Fruit fly (Drosophila melanogaster): ENCODE measurements around the gene Gr8a.

Gene Gr8a

DNA sequence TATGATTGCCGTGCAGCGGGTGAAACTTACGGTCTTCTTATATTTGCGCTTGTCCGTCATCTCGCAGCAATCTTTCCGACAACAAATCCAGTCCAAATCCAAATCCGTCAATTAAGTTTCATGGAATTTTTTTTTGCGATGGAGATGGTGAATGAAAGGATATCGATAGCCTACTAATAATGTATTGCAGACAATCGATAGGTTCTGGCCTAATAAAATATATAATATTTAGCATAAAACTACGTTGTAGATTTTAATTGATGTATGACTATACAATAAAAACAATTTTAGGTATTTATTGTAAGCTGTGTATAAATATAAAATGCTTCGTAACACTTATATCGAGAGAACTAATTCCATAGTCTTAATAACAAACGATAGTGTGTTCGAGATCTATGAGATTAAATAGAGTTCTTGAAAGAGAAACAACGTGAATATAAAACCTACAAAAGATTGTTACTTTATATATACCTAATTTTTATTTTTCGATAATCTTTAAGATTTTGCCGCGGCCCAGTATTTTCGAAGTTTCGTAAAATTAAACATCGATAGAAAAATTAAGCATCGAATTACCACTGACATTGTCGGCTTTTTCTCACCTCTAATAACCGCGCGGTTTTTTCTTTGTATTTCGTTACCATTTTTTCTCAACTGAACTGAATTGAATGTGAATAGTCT, 46.0 kb downstream of the Gr8a start, which contains the start of the genes Cfp1 and Aladin:
Gene Cfp1 (minus strand): TSS at position 131 of the 678 bp plus-strand sequence.
Gene Aladin (plus strand): TSS at position 584 of the 678 bp plus-strand sequence.
- peak; percentile 4 for TF ChIP-seq CG30403 (GFP tag; optimal IDR thresholded peaks at IDR 0.05)
- no peak for TF ChIP-seq croc (GFP tag; conservative IDR thresholded peaks at IDR 0.05)
- peak; percentile 34 for TF ChIP-seq CG14710 (tag; optimal IDR thresholded peaks at IDR 0.05)
- TF ChIP-seq trem (tag; optimal IDR thresholded peaks at IDR 0.05): peak; percentile 13
- peak; percentile 33 for TF ChIP-seq Bgb (GFP tag; IDR thresholded peaks at IDR 0.05; ENCODE audit: partially characterized antibody)
- TF ChIP-seq BEAF-32 (GFP tag; optimal IDR thresholded peaks at IDR 0.05): peak; percentile 77
- peak; percentile 23 for TF ChIP-seq nmo (GFP tag; optimal IDR thresholded peaks at IDR 0.05)
- peak; percentile 70; the same call in 3 of the 4 replicates for TF ChIP-seq Dll (GFP tag; IDR thresholded peaks at IDR 0.05; ENCODE audit: partially characterized antibody)
- TF ChIP-seq Opbp (GFP tag; IDR thresholded peaks at IDR 0.05; ENCODE audit: partially characterized antibody): peak; percentile 50; the same call in 2 of the 3 replicates
- TF ChIP-seq Dp (GFP tag; optimal IDR thresholded peaks at IDR 0.05): peak; percentile 66
- TF ChIP-seq MBD-R2 (GFP tag; IDR thresholded peaks at IDR 0.05): peak; percentile 39
- peak; percentile 40; the same call in 1 of the 3 replicates for TF ChIP-seq CG6791 (GFP tag; IDR thresholded peaks at IDR 0.05; ENCODE audit: partially characterized antibody)
- TF ChIP-seq CG2116 (GFP tag; optimal IDR thresholded peaks at IDR 0.05): peak; percentile 66
- TF ChIP-seq unc-4 (GFP tag; IDR thresholded peaks at IDR 0.05; ENCODE audit: partially characterized antibody): peak; percentile 60; the same call in 1 of the 2 replicates
- TF ChIP-seq Doc3 (GFP tag; IDR thresholded peaks at IDR 0.05; ENCODE audit: partially characterized antibody): 0 out of 3 replicates have a peak, but pooled peaks have one; percentile 24
- no peak for TF ChIP-seq ara (GFP tag; IDR thresholded peaks at IDR 0.05)
- no peak for TF ChIP-seq dan (GFP tag; IDR thresholded peaks at IDR 0.05)
- peak; percentile 57 for TF ChIP-seq E2f2 (GFP tag; IDR thresholded peaks at IDR 0.05)
- peak; percentile 64; the same call in 2 of the 3 replicates for TF ChIP-seq knrl (GFP tag; IDR thresholded peaks at IDR 0.05; ENCODE audit: partially characterized antibody)
- TF ChIP-seq Scr (GFP tag; IDR thresholded peaks at IDR 0.05; ENCODE audit: partially characterized antibody): peak; percentile 72
- TF ChIP-seq CG13287 (GFP tag; IDR thresholded peaks at IDR 0.05; ENCODE audit: partially characterized antibody): peak; percentile 69
- TF ChIP-seq row (GFP tag; IDR thresholded peaks at IDR 0.05): peak; percentile 53
- TF ChIP-seq CG17612 (GFP tag; IDR thresholded peaks at IDR 0.05): no peak
- peak; percentile 13 for TF ChIP-seq CG10267 (tag; optimal IDR thresholded peaks at IDR 0.05)
- peak in 1 of 3 experiments; percentile 5 for TF ChIP-seq lola (GFP tag; optimal IDR thresholded peaks at IDR 0.05)
- TF ChIP-seq amos (GFP tag; IDR thresholded peaks at IDR 0.05; ENCODE audit: partially characterized antibody): peak; percentile 41; the same call in 1 of the 2 replicates
- TF ChIP-seq CG16813 (GFP tag; IDR thresholded peaks at IDR 0.05; ENCODE audit: partially characterized antibody): peak; percentile 59; the same call in 2 of the 3 replicates
- peak; percentile 61 for TF ChIP-seq Dref (GFP tag; IDR thresholded peaks at IDR 0.05)
- TF ChIP-seq CG30020 (tag; optimal IDR thresholded peaks at IDR 0.05): peak; percentile 27
- peak; percentile 32; the same call in 1 of the 2 replicates for TF ChIP-seq hbn (GFP tag; IDR thresholded peaks at IDR 0.05; ENCODE audit: partially characterized antibody)
- peak; percentile 71 for TF ChIP-seq Sry-δ (GFP tag; optimal IDR thresholded peaks at IDR 0.05)
- TF ChIP-seq CG11398 (GFP tag; optimal IDR thresholded peaks at IDR 0.05): no peak
- TF ChIP-seq NFAT (GFP tag; IDR thresholded peaks at IDR 0.05): 0 out of 2 replicates have a peak, but pooled peaks have one; percentile 10
- 0 out of 4 replicates have a peak, but pooled peaks have one; percentile 28 for TF ChIP-seq chinmo (GFP tag; IDR thresholded peaks at IDR 0.05; ENCODE audit: partially characterized antibody)
- TF ChIP-seq kah (GFP tag; optimal IDR thresholded peaks at IDR 0.05): no peak
- TF ChIP-seq CG10654 (GFP tag; optimal IDR thresholded peaks at IDR 0.05): no peak
- TF ChIP-seq vnd (GFP tag; IDR thresholded peaks at IDR 0.05; ENCODE audit: partially characterized antibody): 0 out of 3 replicates have a peak, but pooled peaks have one; percentile 26
- TF ChIP-seq phol (tag; optimal IDR thresholded peaks at IDR 0.05): peak; percentile 6
- no peak for TF ChIP-seq pan (optimal IDR thresholded peaks at IDR 0.05)
- no peak for TF ChIP-seq pan (GFP tag; optimal IDR thresholded peaks at IDR 0.05 in 1 of 2, IDR thresholded peaks at IDR 0.05 in 1 of 2)
- TF ChIP-seq MESR4 (GFP tag; optimal IDR thresholded peaks at IDR 0.05): peak; percentile 55
- peak; percentile 43 for TF ChIP-seq inv (GFP tag; IDR thresholded peaks at IDR 0.05; ENCODE audit: partially characterized antibody)
- peak; percentile 37; the same call in 2 of the 3 replicates for TF ChIP-seq CG34224 (GFP tag; IDR thresholded peaks at IDR 0.05; ENCODE audit: partially characterized antibody)
- no peak for TF ChIP-seq crc (GFP tag; optimal IDR thresholded peaks at IDR 0.05)
- TF ChIP-seq fu2 (GFP tag; optimal IDR thresholded peaks at IDR 0.05): no peak

Measured in whole organism, embryonic.